Worm (Caenorhabditis elegans): Measurements from ENCODE around the gene marg-1.

marg-1 gene

ce11 chrX:3793389-3793788, 12.4 kb upstream of the marg-1 start (continued):
- TF ChIP-seq dmd-6 (GFP tag; IDR thresholded peaks at IDR 0.05) (peak; percentile 54), F26F4.8 (GFP tag; conservative IDR thresholded peaks at IDR 0.05) (peak; percentile 36; the same call in 1 of the 2 replicates), egl-43 (GFP tag; IDR thresholded peaks at IDR 0.05) (peak; percentile 76), daf-8 (GFP tag; IDR thresholded peaks at IDR 0.05) (0 out of 2 replicates have a peak, but pooled peaks have one; percentile 42), Y5F2A.4 (GFP tag; optimal IDR thresholded peaks at IDR 0.05) (no peak), unc-62 (GFP tag; optimal IDR thresholded peaks at IDR 0.05 in 1 of 2) (no peak), unc-62 (tag; optimal IDR thresholded peaks at IDR 0.05) (no peak), ceh-28 (tag; optimal IDR thresholded peaks at IDR 0.05) (no peak), nhr-102 (tag; optimal IDR thresholded peaks at IDR 0.05) (peak; percentile 32), dve-1 (tag; optimal IDR thresholded peaks at IDR 0.05; ENCODE audit: insufficient read depth) (peak; percentile 72), snpc-4 (tag; optimal IDR thresholded peaks at IDR 0.05) (no peak), ama-1 (optimal IDR thresholded peaks at IDR 0.05) (no peak), spr-1 (tag; optimal IDR thresholded peaks at IDR 0.05) (no peak), nhr-111 (GFP tag; optimal IDR thresholded peaks at IDR 0.05) (no peak), zag-1 (tag; optimal IDR thresholded peaks at IDR 0.05) (no peak), zip-2 (tag; optimal IDR thresholded peaks at IDR 0.05) (no peak), nhr-11 (tag; optimal IDR thresholded peaks at IDR 0.05) (no peak), hmg-1.1 (GFP tag; IDR thresholded peaks at IDR 0.05) (no peak; the same call in 1 of the 2 replicates), php-3 (GFP tag; IDR thresholded peaks at IDR 0.05) (no peak), mep-1 (tag; optimal IDR thresholded peaks at IDR 0.05) (peak; percentile 56), daf-19 (GFP tag; conservative IDR thresholded peaks at IDR 0.05) (0 out of 2 replicates have a peak, but pooled peaks have one; percentile 61), nhr-6 (tag; optimal IDR thresholded peaks at IDR 0.05) (peak; percentile 54), daf-16 (GFP tag; optimal IDR thresholded peaks at IDR 0.05) (peak in 1 of 2 experiments; percentile 22), daf-16 (tag; optimal IDR thresholded peaks at IDR 0.05) (peak; percentile 81), duxl-1 (tag; optimal IDR thresholded peaks at IDR 0.05; ENCODE audit: poor library complexity) (peak; percentile 75), T26A8.4 (GFP tag; IDR thresholded peaks at IDR 0.05) (no peak), madf-5 (GFP tag; IDR thresholded peaks at IDR 0.05) (peak; percentile 74 to 84; a peak in 1 of 4 replicates), lin-29 (GFP tag; IDR thresholded peaks at IDR 0.05) (no peak), dmd-9 (GFP tag; IDR thresholded peaks at IDR 0.05) (0 out of 2 replicates have a peak, but pooled peaks have one; percentile 13), tra-1 (GFP tag; IDR thresholded peaks at IDR 0.05) (peak; percentile 75), ceh-32 (tag; optimal IDR thresholded peaks at IDR 0.05; ENCODE audit: poor library complexity) (no peak), lsy-2 (tag; optimal IDR thresholded peaks at IDR 0.05) (no peak), nhr-28 (tag; optimal IDR thresholded peaks at IDR 0.05) (no peak), fos-1 (tag; optimal IDR thresholded peaks at IDR 0.05) (no peak), Y105C5A.15 (GFP tag; IDR thresholded peaks at IDR 0.05) (no peak), mes-2 (tag; optimal IDR thresholded peaks at IDR 0.05; ENCODE audit: poor library complexity, severe bottlenecking) (peak; percentile 53), unc-130 (GFP tag; optimal IDR thresholded peaks at IDR 0.05) (peak; percentile 20), madf-9 (GFP tag; conservative IDR thresholded peaks at IDR 0.05) (0 out of 2 replicates have a peak, but pooled peaks have one; percentile 30), unc-39 (tag; optimal IDR thresholded peaks at IDR 0.05) (no peak), ztf-7 (tag; optimal IDR thresholded peaks at IDR 0.05) (no peak), hlh-30 (tag; optimal IDR thresholded peaks at IDR 0.05; ENCODE audit: insufficient read depth) (peak; percentile 32), lim-7 (GFP tag; IDR thresholded peaks at IDR 0.05) (peak; percentile 88), pqm-1 (tag; optimal IDR thresholded peaks at IDR 0.05) (no peak), D1046.2 (GFP tag; IDR thresholded peaks at IDR 0.05) (peak; percentile 63; the same call in 1 of the 2 replicates), F44E2.7 (GFP tag; IDR thresholded peaks at IDR 0.05) (no peak), fkh-10 (GFP tag; optimal IDR thresholded peaks at IDR 0.05) (no peak), dmd-8 (GFP tag; IDR thresholded peaks at IDR 0.05) (peak; percentile 78), vab-7 (GFP tag; IDR thresholded peaks at IDR 0.05) (peak; percentile 81), nhr-48 (tag; optimal IDR thresholded peaks at IDR 0.05) (peak; percentile 12), mxl-3 (GFP tag; optimal IDR thresholded peaks at IDR 0.05) (no peak), ZK337.2 (GFP tag; IDR thresholded peaks at IDR 0.05) (0 out of 2 replicates have a peak, but pooled peaks have one; percentile 27), zfp-3 (GFP tag; conservative IDR thresholded peaks at IDR 0.05) (0 out of 2 replicates have a peak, but pooled peaks have one; percentile 43)
